Worm (Caenorhabditis elegans) whole organism, early embryonic: ENCODE data around the gene sri-25.

Experiments
- B0310.2 ChIP-seq: sonication (generic microtip); optimal IDR thresholded peaks from 2 replicates; lab custom pipeline; 2016; ENCODE audit warnings: mild to moderate bottlenecking, missing genetic modification characterization, missing compliant biosample characterization
- aly-1 ChIP-seq: sonication (generic microtip); optimal IDR thresholded peaks from 2 replicates; lab custom pipeline; 2016; ENCODE audit warnings: missing genetic modification characterization, missing compliant biosample characterization
- ama-1 ChIP-seq: fragments of 150-350 bp; optimal IDR thresholded peaks from 2 replicates; lab custom pipeline; 2014
- ets-7 ChIP-seq: sonication (generic microtip); optimal IDR thresholded peaks from 2 replicates; lab custom pipeline; 2016; ENCODE audit warnings: missing genotype, missing genetic modification characterization, missing compliant biosample characterization
- sea-1 ChIP-seq: fragments of 200-800 bp; sonication (Bioruptor generic); conservative IDR thresholded peaks from 2 replicates; pipeline ENCODE4 v1.3.6; 2022; ENCODE audit warnings: missing genetic modification characterization, missing compliant biosample characterization

DNA sequence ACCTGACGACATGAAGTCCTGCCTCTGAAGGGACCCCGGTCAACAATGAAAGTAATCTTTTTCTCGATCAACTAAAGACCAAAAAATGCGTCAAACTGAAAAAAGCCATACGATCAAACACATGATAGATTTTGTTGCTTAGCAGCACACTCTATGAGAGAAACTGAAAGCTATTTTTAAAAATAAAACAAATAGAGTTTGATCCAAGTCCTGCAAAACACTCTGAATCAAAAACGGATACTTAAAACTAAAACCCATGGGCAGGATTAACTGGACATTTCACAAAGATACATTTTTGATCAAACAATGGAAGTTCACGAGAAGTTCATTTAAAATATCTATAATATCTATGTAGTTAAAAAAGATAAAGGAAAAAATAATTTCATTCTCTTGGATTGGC lies 50.6 kb downstream of the sri-25 start, which contains the start of gene T10H4.13:
- TF ChIP-seq aly-1 (no peak), B0310.2 (tag; lab: Kevin White, UChicago) (no peak), ets-7 (tag; lab: Kevin White, UChicago) (no peak), sea-1 (GFP tag; lab: Robert Waterston, UW) (no peak), ama-1 (lab: Kevin White, UChicago) (no peak)
